Worm (Caenorhabditis elegans) whole organism, L2 larva: ENCODE data around the gene C45B11.9.

ENCODE experiments used
- R02D3.7 ChIP-seq: fragments of 150-350 bp; optimal IDR thresholded peaks from 2 replicates; lab custom pipeline; 2014; ENCODE audit warnings: missing biosample characterization, missing genetic modification characterization
- Y55F3AM.14 ChIP-seq: fragments of 200-800 bp; sonication (Bioruptor generic); optimal IDR thresholded peaks from 2 replicates; lab custom pipeline; 2018; ENCODE audit warnings: mild to moderate bottlenecking, missing genetic modification characterization, missing compliant biosample characterization
- ZK546.5 ChIP-seq: sonication (generic microtip); optimal IDR thresholded peaks from 2 replicates; lab custom pipeline; 2017; ENCODE audit warnings: missing biosample characterization, missing genetic modification characterization
- ceh-82 ChIP-seq: fragments of 150-350 bp; optimal IDR thresholded peaks from 2 replicates; lab custom pipeline; 2014; ENCODE audit warnings: missing biosample characterization, missing genetic modification characterization
- lin-13 ChIP-seq: fragments of 150-350 bp; optimal IDR thresholded peaks from 2 replicates; lab custom pipeline; 2014; ENCODE audit warnings: missing biosample characterization, missing genetic modification reagents, missing genetic modification characterization
- lin-39 ChIP-seq: fragments of 150-350 bp; optimal IDR thresholded peaks from 2 replicates; lab custom pipeline; 2014; ENCODE audit warnings: missing biosample characterization, missing genetic modification reagents, missing genetic modification characterization
- mdl-1 ChIP-seq, 2 experiments: fragments of 150-350 bp in 1 of 2; sonication (generic microtip) in 1 of 2; optimal IDR thresholded peaks; 2 replicates each; lab custom pipeline; 2017; ENCODE audit warnings: missing biosample characterization in 2 of 2, missing genetic modification characterization in 2 of 2
- nhr-10 ChIP-seq: sonication (generic microtip); optimal IDR thresholded peaks from 2 replicates; lab custom pipeline; 2017; ENCODE audit warnings: missing biosample characterization, missing genetic modification characterization
- nhr-11 ChIP-seq: fragments of 150-350 bp; optimal IDR thresholded peaks from 2 replicates; lab custom pipeline; 2014; ENCODE audit warnings: missing biosample characterization, missing genetic modification characterization
- nhr-25 ChIP-seq: fragments of 150-350 bp; sonication (generic microtip); optimal IDR thresholded peaks from 3 replicates; lab custom pipeline; 2014; ENCODE audit warnings: missing biosample characterization, missing genetic modification characterization
- nhr-77 ChIP-seq: fragments of 150-350 bp; optimal IDR thresholded peaks from 2 replicates; lab custom pipeline; 2014; ENCODE audit warnings: missing biosample characterization, missing genetic modification characterization
- unc-39 ChIP-seq: fragments of 150-350 bp; optimal IDR thresholded peaks from 2 replicates; lab custom pipeline; 2014; ENCODE audit warnings: missing biosample characterization, missing genetic modification characterization
- unc-62 ChIP-seq: fragments of 150-350 bp; optimal IDR thresholded peaks from 2 replicates; lab custom pipeline; 2014; ENCODE audit warnings: missing biosample characterization, missing genetic modification reagents, missing genetic modification characterization
- ztf-11 ChIP-seq: sonication (generic microtip); optimal IDR thresholded peaks from 2 replicates; lab custom pipeline; 2017; ENCODE audit warnings: missing biosample characterization, missing genetic modification characterization

DNA sequence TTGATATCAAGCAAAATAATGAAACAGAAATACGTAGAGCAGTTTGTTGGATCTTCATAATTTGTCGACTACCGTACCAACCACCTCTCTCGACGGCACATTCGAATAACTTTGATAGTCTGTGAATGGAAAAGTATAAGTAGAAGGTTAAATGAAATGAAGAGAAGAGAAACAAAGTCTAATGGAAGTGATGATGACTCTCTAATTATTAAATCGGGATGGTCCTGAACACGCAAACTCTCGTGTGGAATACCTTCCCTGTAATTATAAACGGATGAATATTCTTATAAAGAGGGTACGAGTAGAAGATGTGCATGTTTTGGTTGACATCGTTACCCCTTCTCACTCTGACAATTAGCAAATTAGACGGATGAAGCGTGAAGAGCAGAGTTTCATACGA is 17.3 kb upstream of the C45B11.9 start, which contains the start of the genes C13G3.12 and hot-6:
- TF ChIP-seq nhr-11 (no peak), nhr-10 (tag; lab: Kevin White, UChicago) (no peak), lin-39 (no peak), unc-62 (no peak), unc-39 (tag; lab: Kevin White, UChicago) (no peak), nhr-25 (tag; lab: Kevin White, UChicago) (no peak), ceh-82 (no peak), lin-13 (GFP tag; lab: Kevin White, UChicago) (no peak), nhr-77 (tag; lab: Kevin White, UChicago) (no peak), mdl-1 (tag; optimal IDR thresholded peaks at IDR 0.05; lab: Kevin White, UChicago) (no peak), R02D3.7 (tag; lab: Kevin White, UChicago) (no peak), Y55F3AM.14 (GFP tag; lab: Kevin White, UChicago) (no peak), ztf-11 (tag; lab: Kevin White, UChicago) (no peak), ZK546.5 (tag; lab: Kevin White, UChicago) (no peak)
